Fruit fly (Drosophila melanogaster) whole organism, embryonic: ENCODE results near the gene CG17036.

Source experiments
- Abd-B ChIP-seq: fragments of 200-800 bp; sonication (Bioruptor generic); optimal IDR thresholded peaks from 2 replicates; lab custom pipeline; 2018; ENCODE audit warnings: missing biosample characterization, mild to moderate bottlenecking, missing genetic modification characterization, moderate library complexity
- Atf6 ChIP-seq: fragments of 200-800 bp; sonication (Bioruptor generic); IDR thresholded peaks from 2 replicates; pipeline ENCODE4 v1.3.6; 2022; ENCODE audit warnings: missing biosample characterization, missing genetic modification characterization
- Awh ChIP-seq: fragments of 200-800 bp; sonication (Bioruptor generic); IDR thresholded peaks from 2 replicates; pipeline ENCODE4, ENCODE4 v1.3.6; 2022; ENCODE audit warnings: missing biosample characterization, missing genetic modification characterization
- Bgb ChIP-seq: fragments of 200-800 bp; sonication (Bioruptor generic); IDR thresholded peaks from 2 replicates; pipeline ENCODE4 v1.3.6; 2022; ENCODE audit warnings: missing biosample characterization, missing genetic modification characterization; ENCODE audit not compliant: partially characterized antibody
- Bteb2 ChIP-seq: fragments of 200-800 bp; sonication (Bioruptor generic); optimal IDR thresholded peaks from 2 replicates; lab custom pipeline; 2016; ENCODE audit warnings: missing biosample characterization, missing genetic modification characterization
- CG10209 ChIP-seq: fragments of 200-800 bp; sonication (Bioruptor generic); optimal IDR thresholded peaks from 3 replicates; lab custom pipeline; 2017; ENCODE audit warnings: missing biosample characterization, mild to moderate bottlenecking, missing genetic modification characterization, missing genetic modification reagents
- CG10462 ChIP-seq: fragments of 200-800 bp; sonication (Bioruptor generic); optimal IDR thresholded peaks from 2 replicates; lab custom pipeline; 2016; ENCODE audit warnings: missing biosample characterization, missing genetic modification characterization
- CG12744 ChIP-seq: fragments of 200-800 bp; sonication (Bioruptor generic); optimal IDR thresholded peaks from 2 replicates; lab custom pipeline; 2016; ENCODE audit warnings: missing biosample characterization, missing genetic modification characterization
- CG15601 ChIP-seq: fragments of 200-800 bp; sonication (Bioruptor generic); optimal IDR thresholded peaks from 3 replicates; lab custom pipeline; 2019; ENCODE audit warnings: missing biosample characterization, mild to moderate bottlenecking, missing genetic modification characterization, moderate library complexity
- CG17361 ChIP-seq: fragments of 200-800 bp; sonication (Bioruptor generic); IDR thresholded peaks from 3 replicates; pipeline ENCODE4 v1.3.6; 2022; ENCODE audit warnings: missing biosample characterization, missing genetic modification characterization
- CG17802 ChIP-seq: fragments of 200-800 bp; sonication (Bioruptor generic); optimal IDR thresholded peaks from 2 replicates; lab custom pipeline; 2018; ENCODE audit warnings: missing biosample characterization, mild to moderate bottlenecking, missing genetic modification characterization, moderate library complexity
- CG18764 ChIP-seq: fragments of 200-800 bp; sonication (Bioruptor generic); optimal IDR thresholded peaks from 3 replicates; lab custom pipeline; 2016; ENCODE audit warnings: missing biosample characterization, missing genetic modification characterization
- CG2712 ChIP-seq: fragments of 200-800 bp; optimal IDR thresholded peaks from 3 replicates; lab custom pipeline; 2019; ENCODE audit warnings: missing biosample characterization, mild to moderate bottlenecking, missing genetic modification characterization, moderate library complexity
- CG2889 ChIP-seq: fragments of 200-800 bp; sonication (Bioruptor generic); IDR thresholded peaks from 3 replicates; pipeline ENCODE4 v1.3.6; 2022; ENCODE audit warnings: missing biosample characterization, missing genetic modification characterization
- CG4328 ChIP-seq: fragments of 200-800 bp; sonication (Bioruptor generic); optimal IDR thresholded peaks from 3 replicates; lab custom pipeline; 2017; ENCODE audit warnings: missing biosample characterization, missing genetic modification reagents, missing genetic modification characterization
- CG5953 ChIP-seq: fragments of 200-800 bp; sonication (Bioruptor generic); IDR thresholded peaks from 2 replicates; pipeline ENCODE4 v1.3.6; 2022; ENCODE audit warnings: missing biosample characterization, missing genetic modification characterization
- CG7928 ChIP-seq: fragments of 200-800 bp; sonication (Bioruptor generic); optimal IDR thresholded peaks from 2 replicates; lab custom pipeline; 2017; ENCODE audit warnings: missing biosample characterization, mild to moderate bottlenecking, missing genetic modification characterization
- CG8388 ChIP-seq: fragments of 200-800 bp; sonication (Bioruptor generic); optimal IDR thresholded peaks from 2 replicates; lab custom pipeline; 2019; ENCODE audit warnings: missing biosample characterization, mild to moderate bottlenecking, missing genetic modification characterization, moderate library complexity
- CG8944 ChIP-seq: fragments of 200-800 bp; sonication (Bioruptor generic); optimal IDR thresholded peaks from 3 replicates; lab custom pipeline; 2016; ENCODE audit warnings: missing biosample characterization, missing genetic modification characterization
- ERR ChIP-seq: fragments of 200-800 bp; sonication (Bioruptor generic); optimal IDR thresholded peaks from 2 replicates; lab custom pipeline; 2016; ENCODE audit warnings: missing biosample characterization, missing genetic modification characterization
- Elba2 ChIP-seq: fragments of 200-800 bp; sonication (Bioruptor generic); optimal IDR thresholded peaks from 3 replicates; lab custom pipeline; 2016; ENCODE audit warnings: missing biosample characterization, missing genetic modification characterization
- Fer2 ChIP-seq: fragments of 200-800 bp; sonication (Bioruptor generic); optimal IDR thresholded peaks from 2 replicates; lab custom pipeline; 2018; ENCODE audit warnings: missing biosample characterization, mild to moderate bottlenecking, missing genetic modification characterization, moderate library complexity
- HHEX ChIP-seq: fragments of 200-800 bp; sonication (Bioruptor generic); optimal IDR thresholded peaks from 3 replicates; lab custom pipeline; 2017; ENCODE audit warnings: missing biosample characterization, mild to moderate bottlenecking, missing genetic modification characterization, missing genetic modification reagents
- HLH54F ChIP-seq: fragments of 200-800 bp; sonication (Bioruptor generic); optimal IDR thresholded peaks from 3 replicates; lab custom pipeline; 2016; ENCODE audit warnings: missing biosample characterization, missing genetic modification characterization
- Rfx ChIP-seq: fragments of 200-800 bp; sonication (Bioruptor generic); IDR thresholded peaks from 2 replicates; pipeline ENCODE4 v1.3.6; 2022; ENCODE audit warnings: missing biosample characterization, missing genetic modification characterization
- Rx ChIP-seq: fragments of 200-800 bp; sonication (Bioruptor generic); IDR thresholded peaks from 2 replicates; pipeline ENCODE4 v1.3.6; 2022; ENCODE audit warnings: missing biosample characterization, missing genetic modification characterization
- Scr ChIP-seq: fragments of 200-800 bp; sonication (Bioruptor generic); IDR thresholded peaks from 2 replicates; pipeline ENCODE4 v1.3.6; 2022; ENCODE audit warnings: missing biosample characterization, missing genetic modification characterization; ENCODE audit not compliant: partially characterized antibody
- chm ChIP-seq: fragments of 200-800 bp; sonication (Bioruptor generic); IDR thresholded peaks from 2 replicates; pipeline ENCODE4 v1.3.6; 2022; ENCODE audit warnings: missing biosample characterization, missing genetic modification characterization
- chn ChIP-seq: fragments of 200-800 bp; sonication (Bioruptor generic); optimal IDR thresholded peaks from 2 replicates; lab custom pipeline; 2016; ENCODE audit warnings: missing biosample characterization, missing genetic modification characterization
- dati ChIP-seq: fragments of 200-800 bp; sonication (Bioruptor generic); IDR thresholded peaks from 2 replicates; pipeline ENCODE4 v1.3.6; 2022; ENCODE audit warnings: missing biosample characterization, missing genetic modification characterization
- dmrt11E ChIP-seq: fragments of 200-800 bp; sonication (Bioruptor generic); optimal IDR thresholded peaks from 3 replicates; lab custom pipeline; 2018; ENCODE audit warnings: missing biosample characterization, mild to moderate bottlenecking, missing genetic modification characterization, moderate library complexity
- en ChIP-seq: fragments of 200-800 bp; sonication (Bioruptor generic); optimal IDR thresholded peaks from 2 replicates; lab custom pipeline; 2016; ENCODE audit warnings: missing biosample characterization, missing genetic modification characterization
- fd102C ChIP-seq: fragments of 200-800 bp; sonication (Bioruptor generic); optimal IDR thresholded peaks from 2 replicates; lab custom pipeline; 2018; ENCODE audit warnings: missing biosample characterization, mild to moderate bottlenecking, missing genetic modification characterization, moderate library complexity
- gce ChIP-seq: fragments of 200-800 bp; sonication (Bioruptor generic); IDR thresholded peaks from 3 replicates; pipeline ENCODE4 v1.3.6; 2022; ENCODE audit warnings: missing biosample characterization, missing genetic modification characterization
- gcm ChIP-seq: fragments of 200-800 bp; sonication (Bioruptor generic); optimal IDR thresholded peaks from 2 replicates; lab custom pipeline; 2019; ENCODE audit warnings: missing biosample characterization, mild to moderate bottlenecking, missing genetic modification characterization, moderate library complexity
- gem ChIP-seq: fragments of 200-800 bp; sonication (Bioruptor generic); optimal IDR thresholded peaks from 2 replicates; lab custom pipeline; 2019; ENCODE audit warnings: missing biosample characterization, mild to moderate bottlenecking, missing genetic modification characterization, moderate library complexity
- jumu ChIP-seq: fragments of 200-800 bp; sonication (Bioruptor generic); optimal IDR thresholded peaks from 3 replicates; lab custom pipeline; 2016; ENCODE audit warnings: missing biosample characterization, missing genetic modification characterization
- luna ChIP-seq: fragments of 200-800 bp; sonication (Bioruptor generic); optimal IDR thresholded peaks from 2 replicates; lab custom pipeline; 2016; ENCODE audit warnings: missing biosample characterization, missing genetic modification characterization
- nau ChIP-seq: fragments of 200-800 bp; sonication (Bioruptor generic); optimal IDR thresholded peaks from 3 replicates; lab custom pipeline; 2017; ENCODE audit warnings: missing biosample characterization, mild to moderate bottlenecking, missing genetic modification characterization, missing genetic modification reagents
- nerfin-1 ChIP-seq: fragments of 200-800 bp; sonication (Bioruptor generic); optimal IDR thresholded peaks from 3 replicates; lab custom pipeline; 2019; ENCODE audit warnings: missing biosample characterization, mild to moderate bottlenecking, missing genetic modification characterization, moderate library complexity
- nmo ChIP-seq: fragments of 200-800 bp; sonication (Bioruptor generic); optimal IDR thresholded peaks from 2 replicates; lab custom pipeline; 2018; ENCODE audit warnings: missing biosample characterization, mild to moderate bottlenecking, missing genetic modification characterization, moderate library complexity
- p53 ChIP-seq: fragments of 200-800 bp; sonication (Bioruptor generic); optimal IDR thresholded peaks from 2 replicates; lab custom pipeline; 2016; ENCODE audit warnings: missing biosample characterization, missing genetic modification characterization
- peb ChIP-seq: fragments of 200-800 bp; sonication (Bioruptor generic); IDR thresholded peaks from 2 replicates; pipeline ENCODE4 v1.3.6; 2022; ENCODE audit warnings: missing biosample characterization, missing genetic modification characterization
- pfk ChIP-seq: fragments of 200-800 bp; sonication (Bioruptor generic); optimal IDR thresholded peaks from 2 replicates; lab custom pipeline; 2018; ENCODE audit warnings: missing biosample characterization, mild to moderate bottlenecking, missing genetic modification characterization, moderate library complexity
- phol ChIP-seq: fragments of 200-800 bp; sonication (Bioruptor generic); optimal IDR thresholded peaks from 3 replicates; lab custom pipeline; 2018; ENCODE audit warnings: missing biosample characterization, mild to moderate bottlenecking, missing genetic modification characterization, moderate library complexity
- pita ChIP-seq: fragments of 200-800 bp; sonication (Bioruptor generic); optimal IDR thresholded peaks from 2 replicates; lab custom pipeline; 2017; ENCODE audit warnings: missing biosample characterization, mild to moderate bottlenecking, missing genetic modification characterization
- run ChIP-seq: fragments of 200-800 bp; sonication (Bioruptor generic); optimal IDR thresholded peaks from 3 replicates; lab custom pipeline; 2018; ENCODE audit warnings: missing biosample characterization, mild to moderate bottlenecking, missing genetic modification characterization
- scrt ChIP-seq: fragments of 200-800 bp; sonication (Bioruptor generic); optimal IDR thresholded peaks from 2 replicates; lab custom pipeline; 2018; ENCODE audit warnings: missing biosample characterization, mild to moderate bottlenecking, missing genetic modification characterization, moderate library complexity
- sob ChIP-seq: fragments of 200-800 bp; sonication (Bioruptor generic); IDR thresholded peaks from 2 replicates; pipeline ENCODE4 v1.3.6; 2022; ENCODE audit warnings: missing biosample characterization, missing genetic modification characterization
- vvl ChIP-seq: fragments of 200-800 bp; sonication (Bioruptor generic); IDR thresholded peaks from 2 replicates; pipeline ENCODE4 v1.3.6; 2022; ENCODE audit warnings: missing biosample characterization, missing genetic modification characterization
- zfh1 ChIP-seq: fragments of 200-800 bp; sonication (Bioruptor generic); IDR thresholded peaks from 3 replicates; pipeline ENCODE4 v1.3.6; 2022; ENCODE audit warnings: missing biosample characterization, missing genetic modification characterization

CG17036 gene

dm6 chr2L:12694823-12695420 is 5.6 kb downstream of the CG17036 start, which contains the start of the genes IFT43 and PICK1 (continued):
- TF ChIP-seq CG17802 (tag; lab: Kevin White, UChicago) (no peak), Elba2 (GFP tag; lab: Kevin White, UChicago) (no peak), CG7928 (GFP tag; lab: Kevin White, UChicago) (no peak), CG17361 (no peak), scrt (GFP tag; lab: Kevin White, UChicago) (peak; percentile 96), HLH54F (GFP tag; lab: Kevin White, UChicago) (no peak), Bteb2 (no peak), sob (no peak), Rfx (GFP tag; lab: Robert Waterston, UW) (peak; percentile 89), fd102C (no peak), nerfin-1 (peak; percentile 58), HHEX (GFP tag; lab: Kevin White, UChicago) (no peak), peb (GFP tag; lab: Robert Waterston, UW) (no peak), vvl (no peak), CG2712 (tag; lab: Kevin White, UChicago) (no peak), gem (tag; lab: Kevin White, UChicago) (no peak), dati (GFP tag; lab: Robert Waterston, UW) (no peak), Atf6 (no peak), nau (no peak), Abd-B (no peak), CG12744 (GFP tag; lab: Kevin White, UChicago) (no peak), ERR (no peak), CG8944 (no peak), CG18764 (no peak), gce (GFP tag; lab: Robert Waterston, UW) (no peak), gcm (no peak), CG8388 (GFP tag; lab: Kevin White, UChicago) (no peak), Bgb (GFP tag; lab: Robert Waterston, UW) (peak; percentile 89), jumu (GFP tag; lab: Kevin White, UChicago) (no peak), chm (no peak), CG10209 (GFP tag; lab: Kevin White, UChicago) (no peak), CG5953 (GFP tag; lab: Robert Waterston, UW) (no peak), CG15601 (no peak), chn (GFP tag; lab: Kevin White, UChicago) (no peak), p53 (no peak), nmo (GFP tag; lab: Kevin White, UChicago) (peak; percentile 1), pfk (GFP tag; lab: Kevin White, UChicago) (no peak), pita (GFP tag; lab: Kevin White, UChicago) (no peak), Fer2 (no peak), CG2889 (GFP tag; lab: Robert Waterston, UW) (no peak), CG10462 (no peak), dmrt11E (no peak), luna (GFP tag; lab: Kevin White, UChicago) (no peak), CG4328 (GFP tag; lab: Kevin White, UChicago) (no peak), phol (tag; lab: Kevin White, UChicago) (peak; percentile 61), run (tag; lab: Kevin White, UChicago) (no peak), zfh1 (0 out of 3 replicates have a peak, but pooled peaks have one; percentile 11), Awh (no peak), Scr (peak; percentile 81), en (GFP tag; lab: Kevin White, UChicago) (no peak), Rx (no peak)
